5 fruit fly cellular contexts compared by ENCODE assay signal in genomic region chr3L:21080430-21080829, dm6.
TF ChIP-seq lines count a peak whose summit lies in the region.

No protein-coding gene starts in this region.

- TF ChIP-seq CTCF in whole organism, embryonic (GFP tag; optimal IDR thresholded peaks at IDR 0.05; lab: Kevin White, UChicago), result no peak

TF ChIP-seq in whole organism, adult, 20 proteins besides CTCF, POLR2A, EP300 and RAD21:
- TF ChIP-seq CG7045 (GFP tag; optimal IDR thresholded peaks at IDR 0.05; lab: Kevin White, UChicago), result no peak
- TF ChIP-seq toe (GFP tag; optimal IDR thresholded peaks at IDR 0.05; lab: Kevin White, UChicago), result peak; percentile 5
- TF ChIP-seq Crg-1 (GFP tag; optimal IDR thresholded peaks at IDR 0.05; lab: Kevin White, UChicago), result no peak
- no peak for TF ChIP-seq tj (GFP tag; optimal IDR thresholded peaks at IDR 0.05; lab: Kevin White, UChicago)
- TF ChIP-seq CG5204 (GFP tag; optimal IDR thresholded peaks at IDR 0.05; lab: Kevin White, UChicago), result peak; percentile 49

TF ChIP-seq in whole organism, embryonic, 481 proteins besides CTCF, POLR2A, EP300 and RAD21:
- TF ChIP-seq emc (GFP tag; optimal IDR thresholded peaks at IDR 0.05; lab: Kevin White, UChicago) (no peak), Drgx (GFP tag; IDR thresholded peaks at IDR 0.05; lab: Robert Waterston, UW) (peak; percentile 57)

TF ChIP-seq in whole organism, prepupa, 60 proteins besides CTCF, POLR2A, EP300 and RAD21 (continues in another document):
- TF ChIP-seq CG7368 (GFP tag; optimal IDR thresholded peaks at IDR 0.05; lab: Kevin White, UChicago) (peak; percentile 62), Eip75B (GFP tag; optimal IDR thresholded peaks at IDR 0.05; lab: Kevin White, UChicago) (no peak), CG8319 (GFP tag; optimal IDR thresholded peaks at IDR 0.05; lab: Kevin White, UChicago) (no peak), CG34406 (GFP tag; optimal IDR thresholded peaks at IDR 0.05; lab: Kevin White, UChicago) (peak; percentile 68), Hr39 (GFP tag; optimal IDR thresholded peaks at IDR 0.05; lab: Kevin White, UChicago) (peak; percentile 33), net (GFP tag; optimal IDR thresholded peaks at IDR 0.05; lab: Kevin White, UChicago) (peak; percentile 75), CG6276 (GFP tag; optimal IDR thresholded peaks at IDR 0.05; lab: Kevin White, UChicago) (no peak), CG6854 (GFP tag; optimal IDR thresholded peaks at IDR 0.05; lab: Kevin White, UChicago) (no peak), Ets21C (GFP tag; optimal IDR thresholded peaks at IDR 0.05; lab: Kevin White, UChicago) (no peak), CG6808 (GFP tag; optimal IDR thresholded peaks at IDR 0.05; lab: Kevin White, UChicago) (no peak), CG6163 (GFP tag; IDR thresholded peaks at IDR 0.05; lab: Robert Waterston, UW) (0 out of 3 replicates have a peak, but pooled peaks have one; percentile 52), CG4318 (GFP tag; optimal IDR thresholded peaks at IDR 0.05; lab: Kevin White, UChicago) (no peak), CG10669 (GFP tag; optimal IDR thresholded peaks at IDR 0.05; lab: Kevin White, UChicago) (no peak), Gug (GFP tag; IDR thresholded peaks at IDR 0.05; lab: Robert Waterston, UW) (no peak), CG1621 (tag; optimal IDR thresholded peaks at IDR 0.05; lab: Kevin White, UChicago) (no peak), CG10631 (GFP tag; optimal IDR thresholded peaks at IDR 0.05; lab: Kevin White, UChicago) (no peak), achi (GFP tag; optimal IDR thresholded peaks at IDR 0.05; lab: Kevin White, UChicago) (peak; percentile 75), cyc (GFP tag; optimal IDR thresholded peaks at IDR 0.05; lab: Kevin White, UChicago) (peak; percentile 2), fd85E (GFP tag; optimal IDR thresholded peaks at IDR 0.05; lab: Kevin White, UChicago) (no peak), svp (GFP tag; lab: Kevin White, UChicago) (peak; percentile 72), fkh (GFP tag; optimal IDR thresholded peaks at IDR 0.05; lab: Kevin White, UChicago) (no peak), CG3919 (GFP tag; optimal IDR thresholded peaks at IDR 0.05; lab: Kevin White, UChicago) (peak; percentile 80), CG11762 (GFP tag; optimal IDR thresholded peaks at IDR 0.05; lab: Kevin White, UChicago; ENCODE audit: insufficient read depth) (peak; percentile 68), CG8119 (GFP tag; IDR thresholded peaks at IDR 0.05; lab: Robert Waterston, UW) (peak; percentile 74), Hr38 (GFP tag; optimal IDR thresholded peaks at IDR 0.05; lab: Kevin White, UChicago) (no peak), Ets96B (tag; optimal IDR thresholded peaks at IDR 0.05; lab: Kevin White, UChicago) (no peak), CG6792 (GFP tag; optimal IDR thresholded peaks at IDR 0.05; lab: Kevin White, UChicago) (peak; percentile 63), Smox (GFP tag; optimal IDR thresholded peaks at IDR 0.05; lab: Kevin White, UChicago) (peak; percentile 15), fd59A (GFP tag; optimal IDR thresholded peaks at IDR 0.05; lab: Kevin White, UChicago) (peak; percentile 22)

TF ChIP-seq in whole organism, pupa, 21 proteins besides CTCF, POLR2A, EP300 and RAD21:
- TF ChIP-seq Pif1B (GFP tag; optimal IDR thresholded peaks at IDR 0.05; lab: Kevin White, UChicago), result peak; percentile 52
- no peak for TF ChIP-seq D1 (tag; optimal IDR thresholded peaks at IDR 0.05; lab: Kevin White, UChicago)
- TF ChIP-seq CG4496 (GFP tag; IDR thresholded peaks at IDR 0.05; lab: Robert Waterston, UW), result peak; percentile 73; the same call in 2 of the 3 replicates
- peak; percentile 19 for TF ChIP-seq CG34367 (tag; optimal IDR thresholded peaks at IDR 0.05; lab: Kevin White, UChicago)
- TF ChIP-seq CG32121 (GFP tag; IDR thresholded peaks at IDR 0.05; lab: Robert Waterston, UW), result peak; percentile 21; the same call in 1 of the 2 replicates
- TF ChIP-seq Pif1A (GFP tag; optimal IDR thresholded peaks at IDR 0.05; lab: Kevin White, UChicago), result peak; percentile 77
- TF ChIP-seq CG12605 (GFP tag; IDR thresholded peaks at IDR 0.05; lab: Robert Waterston, UW), result peak; percentile 56
- TF ChIP-seq Ets98B (GFP tag; IDR thresholded peaks at IDR 0.05; lab: Robert Waterston, UW), result peak; percentile 55
- no peak for TF ChIP-seq CG8159 (tag; optimal IDR thresholded peaks at IDR 0.05; lab: Kevin White, UChicago)

TF ChIP-seq in whole organism, wandering third instar larva, 38 proteins besides CTCF, POLR2A, EP300 and RAD21:
- TF ChIP-seq Mio (GFP tag; optimal IDR thresholded peaks at IDR 0.05; lab: Kevin White, UChicago) (no peak), fru (GFP tag; optimal IDR thresholded peaks at IDR 0.05; lab: Kevin White, UChicago) (peak; percentile 18)
